Worm (Caenorhabditis elegans): ENCODE data around the gene T24A6.17.

Gene T24A6.17

ce11 chrV:3548798-3549197, 15.4 kb downstream of the T24A6.17 start, which contains the start of gene srw-130 (continued):
- TF ChIP-seq F10B5.3 (tag; optimal IDR thresholded peaks at IDR 0.05) (no peak), hlh-30 (tag; optimal IDR thresholded peaks at IDR 0.05; ENCODE audit: insufficient read depth) (no peak)

- TF ChIP-seq T26A8.4 (GFP tag; IDR thresholded peaks at IDR 0.05) (no peak), tra-1 (GFP tag; IDR thresholded peaks at IDR 0.05) (no peak), hif-1 (tag; optimal IDR thresholded peaks at IDR 0.05) (no peak), lsy-2 (tag; optimal IDR thresholded peaks at IDR 0.05) (no peak)
Observed at ce11 chrV:3546517-3546916, 17.7 kb downstream of the T24A6.17 start, which contains the start of gene srbc-68. TSS of gene srbc-68 (minus strand) at chrV:3546617.

- TF ChIP-seq zip-11 (GFP tag; IDR thresholded peaks at IDR 0.05) (no peak), fkh-10 (GFP tag; optimal IDR thresholded peaks at IDR 0.05) (no peak), ZK546.5 (tag; optimal IDR thresholded peaks at IDR 0.05) (no peak), nhr-25 (tag; optimal IDR thresholded peaks at IDR 0.05; ENCODE audit: borderline replicate concordance, insufficient read depth) (no peak), nhr-102 (tag; optimal IDR thresholded peaks at IDR 0.05) (no peak), nhr-28 (tag; optimal IDR thresholded peaks at IDR 0.05) (no peak), Y105C5A.15 (GFP tag; IDR thresholded peaks at IDR 0.05) (no peak), ceh-82 (tag; optimal IDR thresholded peaks at IDR 0.05) (no peak), nhr-77 (tag; optimal IDR thresholded peaks at IDR 0.05) (no peak), nhr-6 (tag; optimal IDR thresholded peaks at IDR 0.05) (no peak), daf-16 (GFP tag; optimal IDR thresholded peaks at IDR 0.05) (no peak), daf-16 (tag; optimal IDR thresholded peaks at IDR 0.05) (no peak), tag-97 (GFP tag; IDR thresholded peaks at IDR 0.05) (no peak), dve-1 (tag; optimal IDR thresholded peaks at IDR 0.05; ENCODE audit: insufficient read depth) (no peak), snpc-1.2 (GFP tag; IDR thresholded peaks at IDR 0.05) (no peak), hlh-11 (tag; optimal IDR thresholded peaks at IDR 0.05) (no peak)
Observed at ce11 chrV:3543344-3543743, 20.9 kb downstream of the T24A6.17 start, which contains the start of gene nhr-222. TSS of gene nhr-222 (minus strand) at chrV:3543444.

ce11 chrV:3541117-3541516, 23.1 kb downstream of the T24A6.17 start, which contains the start of gene srbc-67:
TSS of gene srbc-67 (minus strand) at chrV:3541217.
- TF ChIP-seq hif-1 (tag; optimal IDR thresholded peaks at IDR 0.05), result no peak
- no peak for TF ChIP-seq tag-97 (GFP tag; IDR thresholded peaks at IDR 0.05)
- peak; percentile 29 for TF ChIP-seq aha-1 (tag)
- TF ChIP-seq jun-1 (tag; optimal IDR thresholded peaks at IDR 0.05), result no peak

- TF ChIP-seq D1046.2 (GFP tag; IDR thresholded peaks at IDR 0.05) (no peak), zip-2 (tag; optimal IDR thresholded peaks at IDR 0.05) (no peak), F44E2.7 (GFP tag; IDR thresholded peaks at IDR 0.05) (no peak), dmd-9 (GFP tag; IDR thresholded peaks at IDR 0.05) (no peak), Y5F2A.4 (GFP tag; optimal IDR thresholded peaks at IDR 0.05) (no peak), mdt-29 (GFP tag; IDR thresholded peaks at IDR 0.05) (no peak), snpc-1.2 (GFP tag; IDR thresholded peaks at IDR 0.05) (no peak), aha-1 (tag) (no peak), lin-15B (tag; optimal IDR thresholded peaks at IDR 0.05) (no peak), daf-12 (tag; optimal IDR thresholded peaks at IDR 0.05) (no peak), fkh-10 (GFP tag; optimal IDR thresholded peaks at IDR 0.05) (no peak), nhr-41 (GFP tag; IDR thresholded peaks at IDR 0.05) (no peak)
Observed at ce11 chrV:3538307-3538706, 25.9 kb downstream of the T24A6.17 start, which contains the start of gene nhr-93. TSS of gene nhr-93 (minus strand) at chrV:3538407.

- no peak for TF ChIP-seq mxl-3 (GFP tag; optimal IDR thresholded peaks at IDR 0.05)
- no peak for TF ChIP-seq ctbp-1 (GFP tag; IDR thresholded peaks at IDR 0.05)
- no peak for TF ChIP-seq ceh-20 (GFP tag; IDR thresholded peaks at IDR 0.05)
- no peak for TF ChIP-seq hlh-30 (tag; optimal IDR thresholded peaks at IDR 0.05; ENCODE audit: insufficient read depth)
- TF ChIP-seq aly-2 (tag; optimal IDR thresholded peaks at IDR 0.05), result no peak
- no peak for TF ChIP-seq spr-1 (tag; optimal IDR thresholded peaks at IDR 0.05)
- TF ChIP-seq pqm-1 (tag; optimal IDR thresholded peaks at IDR 0.05), result no peak
- no peak for TF ChIP-seq mdl-1 (tag; optimal IDR thresholded peaks at IDR 0.05)
- TF ChIP-seq egl-43 (GFP tag; IDR thresholded peaks at IDR 0.05), result no peak
- no peak for TF ChIP-seq nhr-25 (tag; optimal IDR thresholded peaks at IDR 0.05; ENCODE audit: borderline replicate concordance, insufficient read depth)
- no peak for TF ChIP-seq mep-1 (tag; optimal IDR thresholded peaks at IDR 0.05)
- no peak for TF ChIP-seq skn-1 (tag; optimal IDR thresholded peaks at IDR 0.05)
- no peak for TF ChIP-seq saeg-2 (GFP tag; IDR thresholded peaks at IDR 0.05)
Observed at ce11 chrV:3535260-3535659, 29.0 kb downstream of the T24A6.17 start, which contains the start of gene nhr-221. TSS of gene nhr-221 (minus strand) at chrV:3535360.
